Fruit fly (Drosophila melanogaster) S2 (cell line): Measurements from ENCODE around the gene CG14313.

Source experiments
- CG8478 ChIP-seq: fragments of >200 bp; optimal IDR thresholded peaks from 2 replicates; lab custom pipeline; 2018
- CTCF ChIP-seq, 2 experiments: fragments of >200 bp; optimal IDR thresholded peaks; 2 replicates each; lab custom pipeline; 2018

The CG14313 gene

dm6 chr3R:18167416-18168237 lies 24.1 kb downstream of the CG14313 start, which contains the start of gene wrd:
Gene wrd (plus strand): TSS chr3R:18167757.
- no peak for TF ChIP-seq CTCF (optimal IDR thresholded peaks at IDR 0.05; lab: Kevin White, UChicago)
- no peak for TF ChIP-seq CG8478

dm6 chr3R:18167173-18167415 lies 24.7 kb downstream of the CG14313 start, which contains the start of the genes CG7215 and Prx5:
Gene CG7215 (minus strand): TSS chr3R:18167273.
Gene Prx5 (minus strand): TSS chr3R:18167273.
- TF ChIP-seq CG8478 (no peak), CTCF (optimal IDR thresholded peaks at IDR 0.05; lab: Kevin White, UChicago) (no peak)

dm6 chr3R:18166261-18166720 lies 25.5 kb downstream of the CG14313 start:
- no peak for TF ChIP-seq CTCF (optimal IDR thresholded peaks at IDR 0.05; lab: Kevin White, UChicago)
- no peak for TF ChIP-seq CG8478

- no peak for TF ChIP-seq CG8478
- no peak for TF ChIP-seq CTCF (optimal IDR thresholded peaks at IDR 0.05; lab: Kevin White, UChicago)
Measured at dm6 chr3R:18164052-18164722, 27.6 kb downstream of the CG14313 start, which contains the start of the genes CG7218 and Cbp20. Gene CG7218 (minus strand): TSS chr3R:18164397. Gene Cbp20 (plus strand): TSS chr3R:18164661.

- TF ChIP-seq CG8478: no peak
Measured at dm6 chr3R:18160165-18160814, 31.5 kb downstream of the CG14313 start.

dm6 chr3R:18158401-18158800 lies 33.4 kb downstream of the CG14313 start, which contains the start of gene CG14315:
Gene CG14315 (plus strand): TSS chr3R:18158701.
- no peak for TF ChIP-seq CG8478
- no peak for TF ChIP-seq CTCF (optimal IDR thresholded peaks at IDR 0.05; lab: Kevin White, UChicago)

dm6 chr3R:18157459-18157858 lies 34.3 kb downstream of the CG14313 start:
- TF ChIP-seq CTCF (optimal IDR thresholded peaks at IDR 0.05; lab: Kevin White, UChicago) (no peak), CG8478 (no peak)

- TF ChIP-seq CG8478 (no peak), CTCF (optimal IDR thresholded peaks at IDR 0.05; lab: Kevin White, UChicago) (no peak)
Measured at dm6 chr3R:18156608-18157007, 35.2 kb downstream of the CG14313 start.

- TF ChIP-seq CTCF (optimal IDR thresholded peaks at IDR 0.05; lab: Kevin White, UChicago) (no peak), CG8478 (no peak)
Measured at dm6 chr3R:18153698-18154097, 38.1 kb downstream of the CG14313 start.

dm6 chr3R:18151820-18152219 lies 39.9 kb downstream of the CG14313 start, which contains the start of gene CG14316:
Gene CG14316 (plus strand): TSS chr3R:18152120.
- TF ChIP-seq CG8478: no peak
- no peak for TF ChIP-seq CTCF (optimal IDR thresholded peaks at IDR 0.05; lab: Kevin White, UChicago)

- TF ChIP-seq CG8478 (no peak), CTCF (optimal IDR thresholded peaks at IDR 0.05; lab: Kevin White, UChicago) (no peak)
Measured at dm6 chr3R:18146629-18147028, 45.1 kb downstream of the CG14313 start.

- no peak for TF ChIP-seq CG8478
Measured at dm6 chr3R:18144853-18145252, 46.9 kb downstream of the CG14313 start.
